Fruit fly (Drosophila melanogaster): ENCODE data around the gene MagR.

- TF ChIP-seq CG8478 (optimal IDR thresholded peaks at IDR 0.05) (no peak), CTCF (optimal IDR thresholded peaks at IDR 0.05) (no peak)
These were observed 24.5 kb upstream of the MagR start for dm6 chrX:15709624-15709983.
